Fruit fly (Drosophila melanogaster) whole organism, embryonic: Measurements from ENCODE around the gene CG44174.
A peak's percentile ranks its signal among the peaks of the same experiment; 100 is the strongest.

ENCODE experiments used
- CG10209 ChIP-seq: fragments of 200-800 bp; sonication (Bioruptor generic); optimal IDR thresholded peaks from 3 replicates; lab custom pipeline; 2017; ENCODE audit warnings: missing biosample characterization, mild to moderate bottlenecking, missing genetic modification characterization, missing genetic modification reagents
- CG10267 ChIP-seq: fragments of 200-800 bp; sonication (Bioruptor generic); optimal IDR thresholded peaks from 2 replicates; lab custom pipeline; 2018; ENCODE audit warnings: missing biosample characterization, mild to moderate bottlenecking, missing genetic modification characterization, moderate library complexity
- CG10321 ChIP-seq: fragments of 200-800 bp; sonication (Bioruptor generic); IDR thresholded peaks from 2 replicates; pipeline ENCODE4 v1.3.6; 2022; ENCODE audit warnings: missing biosample characterization, missing genetic modification characterization
- CG12744 ChIP-seq: fragments of 200-800 bp; sonication (Bioruptor generic); optimal IDR thresholded peaks from 2 replicates; lab custom pipeline; 2016; ENCODE audit warnings: missing biosample characterization, missing genetic modification characterization
- CG14667 ChIP-seq: fragments of 200-800 bp; sonication (Bioruptor generic); IDR thresholded peaks from 2 replicates; pipeline ENCODE4 v1.3.6; 2022; ENCODE audit warnings: missing biosample characterization, missing genetic modification characterization
- CG17829 ChIP-seq: fragments of 200-800 bp; optimal IDR thresholded peaks from 2 replicates; lab custom pipeline; 2019; ENCODE audit warnings: missing biosample characterization, mild to moderate bottlenecking, missing genetic modification characterization, moderate library complexity
- CG18764 ChIP-seq: fragments of 200-800 bp; sonication (Bioruptor generic); optimal IDR thresholded peaks from 3 replicates; lab custom pipeline; 2016; ENCODE audit warnings: missing biosample characterization, missing genetic modification characterization
- CG2199 ChIP-seq: fragments of 200-800 bp; sonication (Bioruptor generic); IDR thresholded peaks from 3 replicates; pipeline ENCODE4 v1.3.6; 2022; ENCODE audit warnings: missing biosample characterization, missing genetic modification characterization
- CG3281 ChIP-seq: fragments of 200-800 bp; sonication (Bioruptor generic); optimal IDR thresholded peaks from 3 replicates; lab custom pipeline; 2017; ENCODE audit warnings: missing biosample characterization, mild to moderate bottlenecking, missing genetic modification characterization
- CG33213 ChIP-seq: fragments of 200-800 bp; sonication (Bioruptor generic); optimal IDR thresholded peaks from 3 replicates; lab custom pipeline; 2016; ENCODE audit warnings: missing biosample characterization, missing genetic modification characterization
- CG43689 ChIP-seq: fragments of 200-800 bp; sonication (Bioruptor generic); IDR thresholded peaks from 2 replicates; pipeline ENCODE4 v1.3.6; 2022; ENCODE audit warnings: missing biosample characterization, missing genetic modification characterization
- CG4617 ChIP-seq: fragments of 200-800 bp; sonication (Bioruptor generic); optimal IDR thresholded peaks from 3 replicates; lab custom pipeline; 2016; ENCODE audit warnings: missing biosample characterization, missing genetic modification characterization, borderline replicate concordance
- CG4730 ChIP-seq: fragments of 200-800 bp; sonication (Bioruptor generic); IDR thresholded peaks from 2 replicates; pipeline ENCODE4 v1.3.6; 2022; ENCODE audit warnings: missing biosample characterization, missing genetic modification characterization
- CG4820 ChIP-seq: fragments of 200-800 bp; sonication (Bioruptor generic); optimal IDR thresholded peaks from 3 replicates; lab custom pipeline; 2016; ENCODE audit warnings: missing biosample characterization, missing genetic modification characterization
- CG5180 ChIP-seq: fragments of 200-800 bp; sonication (Bioruptor generic); optimal IDR thresholded peaks from 3 replicates; lab custom pipeline; 2017; ENCODE audit warnings: missing biosample characterization, missing genetic modification characterization, mild to moderate bottlenecking, moderate library complexity, missing genetic modification reagents
- CG9215 ChIP-seq: fragments of 200-800 bp; sonication (Bioruptor generic); IDR thresholded peaks from 2 replicates; pipeline ENCODE4 v1.3.6; 2022; ENCODE audit warnings: missing biosample characterization, missing genetic modification characterization
- CG9797 ChIP-seq: fragments of 200-800 bp; sonication (Bioruptor generic); optimal IDR thresholded peaks from 3 replicates; lab custom pipeline; 2018; ENCODE audit warnings: missing biosample characterization, mild to moderate bottlenecking, missing genetic modification characterization
- CG9932 ChIP-seq: fragments of 200-800 bp; sonication (Bioruptor generic); IDR thresholded peaks from 2 replicates; pipeline ENCODE4 v1.3.6; 2022; ENCODE audit warnings: missing biosample characterization, missing genetic modification characterization
- Dip3 ChIP-seq: fragments of 200-800 bp; sonication (Bioruptor generic); optimal IDR thresholded peaks from 3 replicates; lab custom pipeline; 2016; ENCODE audit warnings: missing biosample characterization, missing genetic modification characterization
- Elba2 ChIP-seq: fragments of 200-800 bp; sonication (Bioruptor generic); optimal IDR thresholded peaks from 3 replicates; lab custom pipeline; 2016; ENCODE audit warnings: missing biosample characterization, missing genetic modification characterization
- Fer1 ChIP-seq: fragments of 200-800 bp; sonication (Bioruptor generic); optimal IDR thresholded peaks from 2 replicates; lab custom pipeline; 2017; ENCODE audit warnings: missing biosample characterization, mild to moderate bottlenecking, missing genetic modification characterization
- Gsc ChIP-seq: fragments of 200-800 bp; sonication (Bioruptor generic); IDR thresholded peaks from 2 replicates; pipeline ENCODE4 v1.3.6; 2022; ENCODE audit warnings: missing biosample characterization, missing genetic modification characterization
- Hmr ChIP-seq: fragments of 200-800 bp; sonication (Bioruptor generic); optimal IDR thresholded peaks from 3 replicates; lab custom pipeline; 2017; ENCODE audit warnings: mild to moderate bottlenecking, missing biosample characterization, missing genetic modification reagents, missing genetic modification characterization
- Jarid2 ChIP-seq: fragments of 200-800 bp; sonication (Bioruptor generic); optimal IDR thresholded peaks from 3 replicates; lab custom pipeline; 2017; ENCODE audit warnings: mild to moderate bottlenecking, missing biosample characterization, missing genetic modification reagents, missing genetic modification characterization
- Lpt ChIP-seq: fragments of >200 bp; optimal IDR thresholded peaks from 2 replicates; lab custom pipeline; 2018; ENCODE audit warnings: missing biosample characterization, missing genetic modification characterization
- MBD-R2 ChIP-seq: fragments of 200-800 bp; sonication (Bioruptor generic); IDR thresholded peaks from 2 replicates; pipeline ENCODE4 v1.3.6; 2022; ENCODE audit warnings: missing biosample characterization, missing genetic modification characterization
- Meics ChIP-seq: fragments of 200-800 bp; sonication (Bioruptor generic); optimal IDR thresholded peaks from 2 replicates; lab custom pipeline; 2017; ENCODE audit warnings: missing biosample characterization, mild to moderate bottlenecking, missing genetic modification characterization
- Mrtf ChIP-seq: fragments of 200-800 bp; sonication (Bioruptor generic); IDR thresholded peaks from 3 replicates; pipeline ENCODE4 v1.3.6; 2022; ENCODE audit warnings: missing biosample characterization, missing genetic modification characterization
- Nf-YA ChIP-seq: fragments of 200-800 bp; sonication (Bioruptor generic); IDR thresholded peaks from 2 replicates; pipeline ENCODE4 v1.3.6; 2022; ENCODE audit warnings: missing biosample characterization, missing genetic modification characterization
- PHDP ChIP-seq: fragments of 200-800 bp; sonication (Bioruptor generic); optimal IDR thresholded peaks from 3 replicates; lab custom pipeline; 2018; ENCODE audit warnings: missing biosample characterization, mild to moderate bottlenecking, missing genetic modification characterization, moderate library complexity
- ac ChIP-seq: fragments of 200-800 bp; sonication (Bioruptor generic); optimal IDR thresholded peaks from 3 replicates; lab custom pipeline; 2017; ENCODE audit warnings: missing biosample characterization, mild to moderate bottlenecking, missing genetic modification characterization
- bbx ChIP-seq: fragments of 200-800 bp; sonication (Bioruptor generic); IDR thresholded peaks from 2 replicates; pipeline ENCODE4 v1.3.6; 2022; ENCODE audit warnings: missing biosample characterization, missing genetic modification characterization; ENCODE audit not compliant: partially characterized antibody
- br ChIP-seq: fragments of >200 bp; optimal IDR thresholded peaks from 2 replicates; lab custom pipeline; 2017
- bsh ChIP-seq, 2 experiments: fragments of 200-800 bp; sonication (Bioruptor generic); optimal IDR thresholded peaks; 2 replicates each; lab custom pipeline; 2017 to 2018; ENCODE audit warnings: mild to moderate bottlenecking in 2 of 2, missing biosample characterization in 2 of 2, missing genetic modification characterization in 2 of 2, moderate library complexity in 1 of 2
- cato ChIP-seq: fragments of 200-800 bp; sonication (Bioruptor generic); optimal IDR thresholded peaks from 2 replicates; lab custom pipeline; 2016; ENCODE audit warnings: missing biosample characterization, missing genetic modification characterization, borderline replicate concordance
- caup ChIP-seq: fragments of 200-800 bp; sonication (Bioruptor generic); optimal IDR thresholded peaks from 3 replicates; lab custom pipeline; 2017; ENCODE audit warnings: missing biosample characterization, mild to moderate bottlenecking, missing genetic modification characterization, moderate library complexity; ENCODE audit not compliant: severe bottlenecking
- crc ChIP-seq: fragments of 200-800 bp; sonication (Bioruptor generic); optimal IDR thresholded peaks from 2 replicates; lab custom pipeline; 2016; ENCODE audit warnings: missing biosample characterization, missing genetic modification characterization
- dan ChIP-seq: fragments of 200-800 bp; sonication (Bioruptor generic); IDR thresholded peaks from 2 replicates; pipeline ENCODE4 v1.3.6; 2022; ENCODE audit warnings: missing biosample characterization, missing genetic modification characterization
- dysf ChIP-seq: fragments of 200-800 bp; sonication (Bioruptor generic); IDR thresholded peaks from 3 replicates; pipeline ENCODE4 v1.3.6; 2022; ENCODE audit warnings: missing biosample characterization, missing genetic modification characterization
- eyg ChIP-seq: fragments of 200-800 bp; sonication (Bioruptor generic); optimal IDR thresholded peaks from 3 replicates; lab custom pipeline; 2016; ENCODE audit warnings: missing biosample characterization, missing genetic modification characterization
- gcm ChIP-seq: fragments of 200-800 bp; sonication (Bioruptor generic); optimal IDR thresholded peaks from 2 replicates; lab custom pipeline; 2019; ENCODE audit warnings: missing biosample characterization, mild to moderate bottlenecking, missing genetic modification characterization, moderate library complexity
- grn ChIP-seq: fragments of 200-800 bp; sonication (Bioruptor generic); optimal IDR thresholded peaks from 3 replicates; lab custom pipeline; 2017; ENCODE audit warnings: missing biosample characterization, missing genetic modification characterization
- ind ChIP-seq: fragments of 200-800 bp; sonication (Bioruptor generic); optimal IDR thresholded peaks from 3 replicates; lab custom pipeline; 2016; ENCODE audit warnings: missing biosample characterization, missing genetic modification characterization
- jumu ChIP-seq: fragments of 200-800 bp; sonication (Bioruptor generic); optimal IDR thresholded peaks from 3 replicates; lab custom pipeline; 2016; ENCODE audit warnings: missing biosample characterization, missing genetic modification characterization
- mld ChIP-seq: fragments of 200-800 bp; sonication (Bioruptor generic); IDR thresholded peaks from 3 replicates; pipeline ENCODE4 v1.3.6; 2022; ENCODE audit warnings: missing biosample characterization, missing genetic modification characterization; ENCODE audit not compliant: partially characterized antibody
- pho ChIP-seq: fragments of 200-800 bp; sonication (Bioruptor generic); optimal IDR thresholded peaks from 2 replicates; lab custom pipeline; 2016; ENCODE audit warnings: missing biosample characterization, missing genetic modification characterization
- schlank ChIP-seq: fragments of 200-800 bp; sonication (Bioruptor generic); optimal IDR thresholded peaks from 2 replicates; lab custom pipeline; 2018; ENCODE audit warnings: missing biosample characterization, mild to moderate bottlenecking, missing genetic modification characterization
- sens ChIP-seq: fragments of 200-800 bp; sonication (Bioruptor generic); peaks from one replicate; lab custom pipeline; 2016; ENCODE audit warnings: missing biosample characterization, missing genetic modification characterization
- sna ChIP-seq: fragments of 200-800 bp; sonication (Bioruptor generic); IDR thresholded peaks from 2 replicates; pipeline ENCODE4 v1.3.6; 2022; ENCODE audit warnings: missing biosample characterization, missing genetic modification characterization; ENCODE audit not compliant: partially characterized antibody
- ssp ChIP-seq: fragments of 200-800 bp; sonication (Bioruptor generic); IDR thresholded peaks from 2 replicates; pipeline ENCODE4 v1.3.6; 2022; ENCODE audit warnings: missing biosample characterization, missing genetic modification characterization
- tna ChIP-seq: fragments of 200-800 bp; sonication (Bioruptor generic); IDR thresholded peaks from 2 replicates; pipeline ENCODE4 v1.3.6; 2022; ENCODE audit warnings: missing biosample characterization, missing genetic modification characterization; ENCODE audit not compliant: partially characterized antibody
- trem ChIP-seq: fragments of 200-800 bp; optimal IDR thresholded peaks from 3 replicates; lab custom pipeline; 2019; ENCODE audit warnings: missing biosample characterization, mild to moderate bottlenecking, missing genetic modification characterization, moderate library complexity

Gene CG44174

dm6 chr3R:19339205-19339724, 41.8 kb upstream of the CG44174 start (continued):
- no peak for TF ChIP-seq bbx (GFP tag; lab: Robert Waterston, UW)
- TF ChIP-seq caup (GFP tag; lab: Kevin White, UChicago) = no peak
- TF ChIP-seq Hmr = no peak
- TF ChIP-seq trem = peak; percentile 22
- TF ChIP-seq cato (GFP tag; lab: Kevin White, UChicago) = no peak
- no peak for TF ChIP-seq Gsc (GFP tag; lab: Robert Waterston, UW)
- no peak for TF ChIP-seq Jarid2 (GFP tag; lab: Kevin White, UChicago)
- no peak for TF ChIP-seq grn (GFP tag; lab: Kevin White, UChicago)
- TF ChIP-seq CG9797 (GFP tag; lab: Kevin White, UChicago) = no peak
- peak; percentile 87 for TF ChIP-seq ac (GFP tag; lab: Kevin White, UChicago)
- no peak for TF ChIP-seq Dip3 (GFP tag; lab: Kevin White, UChicago)
- no peak for TF ChIP-seq schlank (tag; lab: Kevin White, UChicago)
- TF ChIP-seq Meics = no peak
- TF ChIP-seq CG10267 (tag; lab: Kevin White, UChicago) = peak; percentile 55
- no peak for TF ChIP-seq CG43689 (GFP tag; lab: Robert Waterston, UW)
- TF ChIP-seq CG9932 (GFP tag; lab: Robert Waterston, UW) = no peak
- peak; percentile 30 for TF ChIP-seq CG4820
- no peak for TF ChIP-seq Nf-YA
- no peak for TF ChIP-seq dan
- TF ChIP-seq crc (GFP tag; lab: Kevin White, UChicago) = no peak
- no peak for TF ChIP-seq sna (GFP tag; lab: Robert Waterston, UW)
- no peak for TF ChIP-seq CG3281 (GFP tag; lab: Kevin White, UChicago)
- no peak for TF ChIP-seq br (lab: Kevin White, UChicago)
- peak; percentile 66 for TF ChIP-seq CG17829 (tag; lab: Kevin White, UChicago)
- TF ChIP-seq tna = no peak
- TF ChIP-seq CG4617 (GFP tag; lab: Kevin White, UChicago) = no peak
- TF ChIP-seq mld = no peak
- TF ChIP-seq CG18764 = peak; percentile 0
- TF ChIP-seq CG4730 (GFP tag; lab: Robert Waterston, UW) = no peak
- TF ChIP-seq MBD-R2 (GFP tag; lab: Robert Waterston, UW) = no peak
- TF ChIP-seq Lpt (GFP tag; lab: Kevin White, UChicago) = no peak
- no peak for TF ChIP-seq CG33213 (GFP tag; lab: Kevin White, UChicago)
- no peak for TF ChIP-seq CG14667
- TF ChIP-seq CG10209 = peak; percentile 34
- TF ChIP-seq dysf = no peak
- TF ChIP-seq CG2199 = no peak
- no peak for TF ChIP-seq bsh (GFP tag; optimal IDR thresholded peaks at IDR 0.05; lab: Kevin White, UChicago)
- TF ChIP-seq eyg (GFP tag; lab: Kevin White, UChicago) = no peak
- TF ChIP-seq CG5180 (GFP tag; lab: Kevin White, UChicago) = no peak
- no peak for TF ChIP-seq ind
- no peak for TF ChIP-seq PHDP (tag; lab: Kevin White, UChicago)
- TF ChIP-seq Mrtf (GFP tag; lab: Robert Waterston, UW) = no peak
- no peak for TF ChIP-seq CG10321 (GFP tag; lab: Robert Waterston, UW)
- TF ChIP-seq sens (GFP tag; lab: Kevin White, UChicago) = peak; percentile 64
- TF ChIP-seq jumu (GFP tag; lab: Kevin White, UChicago) = no peak
- TF ChIP-seq CG12744 (GFP tag; lab: Kevin White, UChicago) = no peak
- TF ChIP-seq Elba2 = peak; percentile 93
- no peak for TF ChIP-seq CG9215 (GFP tag; lab: Robert Waterston, UW)
- no peak for TF ChIP-seq Fer1 (GFP tag; lab: Kevin White, UChicago)
- no peak for TF ChIP-seq ssp (GFP tag; lab: Robert Waterston, UW)
- TF ChIP-seq gcm (GFP tag; lab: Kevin White, UChicago) = no peak
- no peak for TF ChIP-seq pho (GFP tag; lab: Kevin White, UChicago)
